Worm (Caenorhabditis elegans) whole organism, midembryonic: ENCODE results near the gene srt-29.

Experiments
- T22C8.4 ChIP-seq: fragments of 200-800 bp; sonication (Bioruptor generic); IDR thresholded peaks from 2 replicates; pipeline ENCODE4 v1.3.6; 2022; ENCODE audit warnings: missing genetic modification characterization, missing compliant biosample characterization
- flt-1 ChIP-seq: fragments of 200-800 bp; sonication (Bioruptor generic); IDR thresholded peaks from 2 replicates; pipeline ENCODE4 v1.3.6; 2022; ENCODE audit warnings: missing genetic modification characterization, missing compliant biosample characterization
- klf-2 ChIP-seq: fragments of 200-800 bp; sonication (Bioruptor generic); conservative IDR thresholded peaks from 2 replicates; pipeline ENCODE4 v1.3.6; 2022; ENCODE audit warnings: missing genetic modification reagents, missing genetic modification characterization, missing compliant biosample characterization
- med-1 ChIP-seq: sonication (generic microtip); optimal IDR thresholded peaks from 2 replicates; lab custom pipeline; 2017; ENCODE audit warnings: missing genetic modification characterization, mild to moderate bottlenecking, missing compliant biosample characterization, antibody characterized with exemption, missing genetic modification reagents; ENCODE audit not compliant: insufficient read depth
- ztf-29 ChIP-seq: fragments of 200-800 bp; sonication (Bioruptor generic); IDR thresholded peaks from 2 replicates; pipeline ENCODE4 v1.3.6; 2022; ENCODE audit warnings: missing genetic modification reagents, missing genetic modification characterization, missing compliant biosample characterization

ce11 chrV:2688562-2688961 is 30.4 kb downstream of the srt-29 start:
- TF ChIP-seq flt-1 (GFP tag; lab: Robert Waterston, UW) (no peak), med-1 (GFP tag; lab: Kevin White, UChicago) (no peak), T22C8.4 (no peak), ztf-29 (GFP tag; lab: Robert Waterston, UW) (no peak), klf-2 (GFP tag; lab: Robert Waterston, UW) (no peak)
